Worm (Caenorhabditis elegans) whole organism, young adult: ENCODE measurements around the gene mdt-1.2.
A peak's percentile ranks its signal among the peaks of the same experiment; 100 is the strongest.

Experiments
- D2030.7 ChIP-seq: fragments of 200-800 bp; sonication (Bioruptor generic); IDR thresholded peaks from 2 replicates; pipeline ENCODE4 v1.3.6; 2022; ENCODE audit warnings: missing genetic modification reagents, missing genetic modification characterization, missing compliant biosample characterization
- F10E7.11 ChIP-seq: sonication (generic microtip); optimal IDR thresholded peaks from 2 replicates; lab custom pipeline; 2017; ENCODE audit warnings: mild to moderate bottlenecking, missing genetic modification characterization, moderate library complexity, missing compliant biosample characterization
- F33H1.4 ChIP-seq: fragments of 200-800 bp; sonication (Bioruptor generic); IDR thresholded peaks from 2 replicates; pipeline ENCODE4 v1.3.6; 2022; ENCODE audit warnings: missing genetic modification reagents, missing genetic modification characterization, missing compliant biosample characterization
- F52B5.7 ChIP-seq: sonication (generic microtip); optimal IDR thresholded peaks from 2 replicates; lab custom pipeline; 2016; ENCODE audit warnings: mild to moderate bottlenecking, missing genetic modification characterization, missing compliant biosample characterization
- F55B11.4 ChIP-seq: sonication (generic microtip); optimal IDR thresholded peaks from 2 replicates; lab custom pipeline; 2016; ENCODE audit warnings: missing compliant biosample characterization, missing genetic modification characterization, borderline replicate concordance; ENCODE audit not compliant: insufficient read depth
- ama-1 ChIP-seq, 3 experiments: fragments of 150-350 bp in 1 of 3; sonication (generic microtip) in 2 of 3; optimal IDR thresholded peaks; 2 replicates each; lab custom pipeline; 2014 to 2018; ENCODE audit warnings: missing biosample characterization in 2 of 3, missing genetic modification characterization in 2 of 3, missing genetic modification reagents in 2 of 3
- dpl-1 ChIP-seq: fragments of 150-350 bp; optimal IDR thresholded peaks from 2 replicates; lab custom pipeline; 2014; ENCODE audit warnings: missing biosample characterization, missing genetic modification reagents, missing genetic modification characterization
- hsf-1 ChIP-seq: fragments of 200-800 bp; sonication (Bioruptor generic); IDR thresholded peaks from 2 replicates; pipeline ENCODE4 v1.3.6; 2022; ENCODE audit warnings: missing genetic modification reagents, missing genetic modification characterization, missing compliant biosample characterization
- lin-26 ChIP-seq: fragments of 200-800 bp; sonication (Bioruptor generic); IDR thresholded peaks from 2 replicates; pipeline ENCODE4 v1.3.6; 2022; ENCODE audit warnings: missing genetic modification reagents, missing genetic modification characterization, missing compliant biosample characterization
- lin-35 ChIP-seq, 3 experiments: fragments of 150-350 bp in 2 of 3; sonication (generic microtip) in 1 of 3; optimal IDR thresholded peaks; 2 replicates each; lab custom pipeline; 2014 to 2018; ENCODE audit warnings: missing biosample characterization in 3 of 3, missing genetic modification characterization in 3 of 3, missing genetic modification reagents in 3 of 3
- pha-4 ChIP-seq: fragments of 150-350 bp; sonication (generic microtip); optimal IDR thresholded peaks from 2 replicates; lab custom pipeline; 2014; ENCODE audit warnings: missing biosample characterization, missing genetic modification reagents, missing genetic modification characterization
- snpc-4 ChIP-seq, 5 experiments: fragments of 150-350 bp in 1 of 5; sonication (generic microtip) in 4 of 5; optimal IDR thresholded peaks; 2 replicates each; lab custom pipeline; 2014 to 2018; ENCODE audit warnings: missing genetic modification characterization in 5 of 5, missing biosample characterization in 3 of 5, antibody characterized with exemption in 2 of 5, mild to moderate bottlenecking in 2 of 5, missing compliant biosample characterization in 2 of 5, missing genotype in 2 of 5, moderate library complexity in 2 of 5, missing genetic modification reagents in 1 of 5
- tbx-9 ChIP-seq: sonication (generic microtip); optimal IDR thresholded peaks from 2 replicates; lab custom pipeline; 2016; ENCODE audit warnings: borderline replicate concordance, missing genetic modification characterization, inconsistent platforms, missing compliant biosample characterization
- unc-62 ChIP-seq: fragments of 150-350 bp; optimal IDR thresholded peaks from 2 replicates; lab custom pipeline; 2014; ENCODE audit warnings: missing biosample characterization, missing genetic modification reagents, missing genetic modification characterization

DNA sequence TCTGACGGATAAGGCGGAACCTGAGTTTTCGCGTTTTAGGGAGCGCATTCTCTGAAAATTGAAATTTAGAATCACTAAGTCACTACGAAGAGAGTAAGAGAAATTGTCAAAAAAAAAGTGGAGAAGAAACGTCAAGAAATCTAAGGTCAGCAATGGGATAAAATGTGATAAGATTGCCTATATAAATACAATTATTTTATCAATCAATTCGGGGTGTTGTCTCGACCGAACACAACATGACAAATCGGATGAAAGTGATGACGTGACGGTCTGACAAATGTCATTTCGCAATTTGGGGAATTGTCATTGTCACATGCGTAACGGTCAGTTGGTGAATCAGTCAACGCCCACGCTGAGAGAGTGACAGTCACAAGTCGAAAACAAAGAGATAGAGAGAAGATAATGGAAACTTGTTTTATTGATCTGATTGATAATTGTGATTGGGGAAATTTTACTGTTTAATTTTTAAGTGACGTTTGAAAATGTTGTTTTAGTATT lies 13.2 kb upstream of the mdt-1.2 start, which contains the start of gene cnp-3:
- no peak for TF ChIP-seq pha-4 (tag; lab: Kevin White, UChicago)
- no peak for TF ChIP-seq dpl-1 (GFP tag; lab: Kevin White, UChicago)
- TF ChIP-seq ama-1 (optimal IDR thresholded peaks at IDR 0.05; lab: Kevin White, UChicago): no peak
- TF ChIP-seq ama-1 (GFP tag; optimal IDR thresholded peaks at IDR 0.05; lab: Kevin White, UChicago): no peak
- TF ChIP-seq F52B5.7 (tag; lab: Kevin White, UChicago): no peak
- TF ChIP-seq hsf-1: no peak
- TF ChIP-seq F10E7.11 (tag; lab: Kevin White, UChicago): no peak
- TF ChIP-seq snpc-4 (GFP tag; optimal IDR thresholded peaks at IDR 0.05; lab: Kevin White, UChicago): no peak
- no peak for TF ChIP-seq snpc-4 (tag; optimal IDR thresholded peaks at IDR 0.05; lab: Kevin White, UChicago)
- no peak for TF ChIP-seq tbx-9 (tag; lab: Kevin White, UChicago)
- TF ChIP-seq lin-35 (GFP tag; optimal IDR thresholded peaks at IDR 0.05; lab: Kevin White, UChicago): no peak
- no peak for TF ChIP-seq F33H1.4
- TF ChIP-seq unc-62 (GFP tag; lab: Kevin White, UChicago): no peak
- no peak for TF ChIP-seq D2030.7 (GFP tag; lab: Robert Waterston, UW)
- TF ChIP-seq F55B11.4 (tag; lab: Kevin White, UChicago): no peak
- 0 out of 2 replicates have a peak, but pooled peaks have one; percentile 39 for TF ChIP-seq lin-26 (GFP tag; lab: Robert Waterston, UW)
